Worm (Caenorhabditis elegans): Measurements from ENCODE around the gene gcy-13.

DNA sequence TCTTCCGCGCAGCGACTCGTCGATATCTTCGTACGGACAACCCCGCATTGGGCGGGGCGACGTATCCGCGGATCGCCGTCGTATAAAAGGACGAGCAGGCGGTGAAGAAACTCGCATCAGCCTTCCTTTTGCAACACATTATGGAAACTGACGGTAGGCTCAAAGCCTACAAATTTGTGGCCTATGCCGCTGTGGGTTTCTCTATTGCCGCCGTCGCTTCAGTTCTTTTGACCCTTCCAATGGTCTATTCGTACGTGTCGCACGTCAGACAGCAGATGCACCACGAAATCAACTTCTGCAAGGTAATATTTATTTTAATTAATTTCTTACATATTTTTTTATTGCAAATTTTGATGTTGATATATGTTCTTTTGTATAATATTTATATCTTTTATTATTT is 16.5 kb downstream of the gcy-13 start:
- TF ChIP-seq lin-15B (tag; optimal IDR thresholded peaks at IDR 0.05) (no peak), pqm-1 (tag; optimal IDR thresholded peaks at IDR 0.05) (no peak), jun-1 (tag; optimal IDR thresholded peaks at IDR 0.05) (no peak), ztf-11 (tag; optimal IDR thresholded peaks at IDR 0.05) (no peak), pax-3 (tag; optimal IDR thresholded peaks at IDR 0.05) (no peak), nhr-84 (tag; optimal IDR thresholded peaks at IDR 0.05) (no peak), elt-3 (tag; optimal IDR thresholded peaks at IDR 0.05) (no peak), unc-62 (GFP tag; optimal IDR thresholded peaks at IDR 0.05) (no peak), lin-13 (GFP tag; optimal IDR thresholded peaks at IDR 0.05) (no peak), swsn-7 (tag; optimal IDR thresholded peaks at IDR 0.05) (no peak)

Data from whole organism, L1 larva.